Worm (Caenorhabditis elegans) whole organism, L2 larva: ENCODE results near the gene Y50E8A.5.
"Not testable (repeated sequence)": the region's sequence is repeated elsewhere in the genome, so short reads cannot be mapped to it uniquely, and the experiment has no call there.

Experiments used
- C34F6.9 ChIP-seq: fragments of 150-350 bp; optimal IDR thresholded peaks from 2 replicates; lab custom pipeline; 2014; ENCODE audit warnings: missing biosample characterization, missing genetic modification characterization
- R02D3.7 ChIP-seq: fragments of 150-350 bp; optimal IDR thresholded peaks from 2 replicates; lab custom pipeline; 2014; ENCODE audit warnings: missing biosample characterization, missing genetic modification characterization
- ZK546.5 ChIP-seq: sonication (generic microtip); optimal IDR thresholded peaks from 2 replicates; lab custom pipeline; 2017; ENCODE audit warnings: missing biosample characterization, missing genetic modification characterization
- alr-1 ChIP-seq: fragments of 150-350 bp; optimal IDR thresholded peaks from 2 replicates; lab custom pipeline; 2014; ENCODE audit warnings: missing biosample characterization, missing genetic modification characterization
- aly-2 ChIP-seq: fragments of 150-350 bp; optimal IDR thresholded peaks from 2 replicates; lab custom pipeline; 2014; ENCODE audit warnings: missing biosample characterization, missing genetic modification characterization
- ama-1 ChIP-seq: fragments of 150-350 bp; optimal IDR thresholded peaks from 2 replicates; lab custom pipeline; 2018; ENCODE audit warnings: inconsistent platforms
- blmp-1 ChIP-seq: sonication (generic microtip); optimal IDR thresholded peaks from 2 replicates; lab custom pipeline; 2017; ENCODE audit warnings: missing genetic modification characterization, mild to moderate bottlenecking, missing compliant biosample characterization, antibody characterized with exemption, moderate library complexity; ENCODE audit not compliant: insufficient read depth
- ceh-16 ChIP-seq: fragments of 150-350 bp; optimal IDR thresholded peaks from 2 replicates; lab custom pipeline; 2014; ENCODE audit warnings: missing biosample characterization, missing genetic modification characterization
- ceh-82 ChIP-seq: fragments of 150-350 bp; optimal IDR thresholded peaks from 2 replicates; lab custom pipeline; 2014; ENCODE audit warnings: missing biosample characterization, missing genetic modification characterization
- egl-27 ChIP-seq: sonication (generic microtip); optimal IDR thresholded peaks from 3 replicates; lab custom pipeline; 2017; ENCODE audit warnings: missing biosample characterization, missing genetic modification reagents, missing genetic modification characterization
- elt-3 ChIP-seq: sonication (generic microtip); optimal IDR thresholded peaks from 2 replicates; lab custom pipeline; 2017; ENCODE audit warnings: missing biosample characterization, missing genetic modification characterization
- fos-1 ChIP-seq: fragments of 150-350 bp; optimal IDR thresholded peaks from 2 replicates; lab custom pipeline; 2014; ENCODE audit warnings: missing biosample characterization, missing genetic modification characterization
- gmeb-1 ChIP-seq: fragments of 150-350 bp; optimal IDR thresholded peaks from 2 replicates; lab custom pipeline; 2014; ENCODE audit warnings: missing biosample characterization, missing genetic modification characterization
- lin-13 ChIP-seq: fragments of 150-350 bp; optimal IDR thresholded peaks from 2 replicates; lab custom pipeline; 2014; ENCODE audit warnings: missing biosample characterization, missing genetic modification reagents, missing genetic modification characterization
- mab-5 ChIP-seq: fragments of 150-350 bp; optimal IDR thresholded peaks from 2 replicates; lab custom pipeline; 2014; ENCODE audit warnings: missing biosample characterization, missing genetic modification characterization
- mdl-1 ChIP-seq, 2 experiments: fragments of 150-350 bp in 1 of 2; sonication (generic microtip) in 1 of 2; optimal IDR thresholded peaks; 2 replicates each; lab custom pipeline; 2017; ENCODE audit warnings: missing biosample characterization in 2 of 2, missing genetic modification characterization in 2 of 2
- nhr-10 ChIP-seq: sonication (generic microtip); optimal IDR thresholded peaks from 2 replicates; lab custom pipeline; 2017; ENCODE audit warnings: missing biosample characterization, missing genetic modification characterization
- nhr-12 ChIP-seq: fragments of 150-350 bp; optimal IDR thresholded peaks from 2 replicates; lab custom pipeline; 2014; ENCODE audit warnings: missing biosample characterization, missing genetic modification characterization
- nhr-129 ChIP-seq: fragments of 150-350 bp; optimal IDR thresholded peaks from 2 replicates; lab custom pipeline; 2014; ENCODE audit warnings: missing biosample characterization, missing genetic modification characterization
- nhr-21 ChIP-seq: fragments of 150-350 bp; optimal IDR thresholded peaks from 2 replicates; lab custom pipeline; 2014; ENCODE audit warnings: missing biosample characterization, missing genetic modification characterization
- nhr-237 ChIP-seq: fragments of 150-350 bp; optimal IDR thresholded peaks from 2 replicates; lab custom pipeline; 2014; ENCODE audit warnings: missing biosample characterization, missing genetic modification characterization
- nhr-77 ChIP-seq: fragments of 150-350 bp; optimal IDR thresholded peaks from 2 replicates; lab custom pipeline; 2014; ENCODE audit warnings: missing biosample characterization, missing genetic modification characterization
- sem-4 ChIP-seq: fragments of 150-350 bp; optimal IDR thresholded peaks from 2 replicates; lab custom pipeline; 2014; ENCODE audit warnings: missing biosample characterization, missing genetic modification reagents, missing genetic modification characterization
- skn-1 ChIP-seq: sonication (generic microtip); optimal IDR thresholded peaks from 2 replicates; lab custom pipeline; 2017; ENCODE audit warnings: missing biosample characterization, missing genetic modification characterization
- sma-3 ChIP-seq: sonication (generic microtip); optimal IDR thresholded peaks from 2 replicates; lab custom pipeline; 2016; ENCODE audit warnings: missing genetic modification reagents, missing genetic modification characterization, missing compliant biosample characterization
- sma-9 ChIP-seq, 2 experiments: fragments of 150-350 bp in 1 of 2; sonication (generic microtip) in 1 of 2; optimal IDR thresholded peaks; 2 replicates each; lab custom pipeline; 2014 to 2016; ENCODE audit warnings: missing genetic modification characterization in 2 of 2, mild to moderate bottlenecking in 1 of 2, missing biosample characterization in 1 of 2, missing compliant biosample characterization in 1 of 2, missing genetic modification reagents in 1 of 2, moderate library complexity in 1 of 2
- snpc-4 ChIP-seq: fragments of 150-350 bp; optimal IDR thresholded peaks from 2 replicates; lab custom pipeline; 2014; ENCODE audit warnings: missing biosample characterization, missing genetic modification characterization
- unc-55 ChIP-seq: fragments of 150-350 bp; sonication (generic microtip); optimal IDR thresholded peaks from 3 replicates; lab custom pipeline; 2014; ENCODE audit warnings: missing biosample characterization, missing genetic modification reagents, missing genetic modification characterization
- unc-62 ChIP-seq: fragments of 150-350 bp; optimal IDR thresholded peaks from 2 replicates; lab custom pipeline; 2014; ENCODE audit warnings: missing biosample characterization, missing genetic modification reagents, missing genetic modification characterization
- zag-1 ChIP-seq: fragments of 150-350 bp; optimal IDR thresholded peaks from 2 replicates; lab custom pipeline; 2014; ENCODE audit warnings: missing biosample characterization, missing genetic modification characterization
- ztf-4 ChIP-seq: fragments of 150-350 bp; optimal IDR thresholded peaks from 2 replicates; lab custom pipeline; 2014; ENCODE audit warnings: missing biosample characterization, missing genetic modification characterization

Y50E8A.5 gene

DNA sequence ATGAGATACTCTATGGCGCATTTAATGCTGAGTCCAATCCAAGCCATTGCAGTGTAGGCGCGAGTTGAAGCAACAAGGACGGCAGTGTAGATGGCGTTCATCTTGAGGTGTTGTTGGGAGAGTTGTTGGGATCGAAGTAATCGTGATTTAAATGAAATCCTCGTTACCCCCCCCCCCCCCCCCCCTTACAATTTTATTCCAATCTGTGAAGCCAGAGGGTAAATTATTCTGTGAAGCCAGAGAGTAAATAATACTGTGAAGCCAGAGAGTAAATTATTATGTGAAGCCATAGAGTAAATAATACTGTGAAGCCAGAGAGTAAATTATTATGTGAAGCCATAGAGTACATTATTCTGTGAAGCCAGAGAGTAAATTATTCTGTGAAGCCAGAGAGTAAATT is 13.6 kb upstream of the Y50E8A.5 start, which contains the start of gene nspa-10:
Gene nspa-10 (minus strand): TSS at position 101 of the 400 bp plus-strand sequence.
- not testable (repeated sequence) for TF ChIP-seq mab-5; blmp-1 (tag; lab: Kevin White, UChicago); sma-9 (GFP tag; optimal IDR thresholded peaks at IDR 0.05; lab: Kevin White, UChicago); sma-9 (tag; optimal IDR thresholded peaks at IDR 0.05; lab: Kevin White, UChicago)

DNA sequence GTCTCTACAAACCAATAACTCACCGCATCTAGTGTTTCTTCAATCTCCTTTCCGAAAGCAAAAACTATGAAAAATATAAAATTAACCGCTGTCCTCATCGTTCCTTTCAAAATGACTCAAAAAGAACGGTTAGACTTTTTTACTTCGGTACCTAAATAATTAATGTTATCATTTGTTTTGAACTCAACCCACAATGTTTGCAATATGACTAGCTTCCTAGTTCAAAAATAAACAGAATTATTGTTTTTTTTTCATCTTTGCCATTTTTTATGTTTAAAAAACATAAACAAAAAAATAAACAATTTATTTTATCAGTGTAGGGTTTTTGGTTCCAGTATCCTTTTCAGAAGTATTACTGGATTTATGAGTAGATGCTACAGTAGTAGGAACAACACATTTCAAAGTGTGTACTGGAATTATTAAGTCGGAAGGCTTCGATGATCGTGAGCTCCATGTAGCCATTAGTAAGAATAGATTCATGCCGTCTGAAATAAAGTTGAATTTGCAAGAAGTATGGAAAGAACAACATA is 11.9 kb upstream of the Y50E8A.5 start, which contains the start of the genes lipl-8 and Y50E8A.22:
Gene lipl-8 (minus strand): TSS at position 101 of the 530 bp plus-strand sequence.
Gene Y50E8A.22 (minus strand): TSS at position 480 of the 530 bp plus-strand sequence.
- TF ChIP-seq nhr-12 (tag; lab: Kevin White, UChicago) (no peak), zag-1 (tag; lab: Kevin White, UChicago) (no peak), mdl-1 (tag; optimal IDR thresholded peaks at IDR 0.05; lab: Kevin White, UChicago) (no peak), nhr-237 (tag; lab: Kevin White, UChicago) (no peak), skn-1 (tag; lab: Kevin White, UChicago) (no peak), ama-1 (lab: Kevin White, UChicago) (no peak), mab-5 (no peak), alr-1 (tag; lab: Kevin White, UChicago) (no peak), fos-1 (tag; lab: Kevin White, UChicago) (no peak), elt-3 (tag; lab: Kevin White, UChicago) (no peak), blmp-1 (tag; lab: Kevin White, UChicago) (no peak)

ce11 chrV:14746975-14747374 is 10.2 kb upstream of the Y50E8A.5 start:
- TF ChIP-seq ceh-82 (tag; lab: Kevin White, UChicago), result no peak

DNA sequence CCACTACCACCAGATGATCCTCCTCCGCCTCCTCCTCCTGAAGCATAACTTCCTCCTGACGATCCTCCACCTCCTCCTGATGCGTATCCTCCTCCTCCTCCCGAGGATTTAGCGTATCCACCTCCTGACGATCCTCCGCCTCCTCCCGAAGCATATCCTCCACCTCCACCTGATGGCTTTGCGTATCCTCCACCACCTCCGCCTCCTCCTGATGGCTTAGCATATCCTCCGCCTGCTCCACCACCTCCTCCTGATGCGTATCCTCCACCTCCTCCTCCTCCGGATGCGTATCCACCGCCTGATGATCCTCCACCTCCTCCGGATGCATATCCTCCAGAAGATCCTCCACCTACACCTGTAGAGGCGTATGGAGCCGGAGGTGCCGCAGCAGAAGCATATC is 8.1 kb upstream of the Y50E8A.5 start:
- no peak for TF ChIP-seq mab-5
- no peak for TF ChIP-seq skn-1 (tag; lab: Kevin White, UChicago)
- no peak for TF ChIP-seq sma-3 (GFP tag; lab: Kevin White, UChicago)
- TF ChIP-seq C34F6.9 (tag; lab: Kevin White, UChicago), result no peak
- no peak for TF ChIP-seq sma-9 (GFP tag; optimal IDR thresholded peaks at IDR 0.05; lab: Kevin White, UChicago)
- no peak for TF ChIP-seq sma-9 (tag; optimal IDR thresholded peaks at IDR 0.05; lab: Kevin White, UChicago)
- no peak for TF ChIP-seq ZK546.5 (tag; lab: Kevin White, UChicago)
- no peak for TF ChIP-seq egl-27
- no peak for TF ChIP-seq lin-13 (GFP tag; lab: Kevin White, UChicago)
- no peak for TF ChIP-seq nhr-129
- TF ChIP-seq snpc-4 (tag; lab: Kevin White, UChicago), result no peak
- TF ChIP-seq nhr-237 (tag; lab: Kevin White, UChicago), result no peak
- no peak for TF ChIP-seq ztf-4
- TF ChIP-seq ceh-16 (tag; lab: Kevin White, UChicago), result no peak
- no peak for TF ChIP-seq unc-62 (GFP tag; lab: Kevin White, UChicago)
- no peak for TF ChIP-seq nhr-10 (tag; lab: Kevin White, UChicago)
- TF ChIP-seq fos-1 (tag; lab: Kevin White, UChicago), result no peak
- no peak for TF ChIP-seq unc-55

DNA sequence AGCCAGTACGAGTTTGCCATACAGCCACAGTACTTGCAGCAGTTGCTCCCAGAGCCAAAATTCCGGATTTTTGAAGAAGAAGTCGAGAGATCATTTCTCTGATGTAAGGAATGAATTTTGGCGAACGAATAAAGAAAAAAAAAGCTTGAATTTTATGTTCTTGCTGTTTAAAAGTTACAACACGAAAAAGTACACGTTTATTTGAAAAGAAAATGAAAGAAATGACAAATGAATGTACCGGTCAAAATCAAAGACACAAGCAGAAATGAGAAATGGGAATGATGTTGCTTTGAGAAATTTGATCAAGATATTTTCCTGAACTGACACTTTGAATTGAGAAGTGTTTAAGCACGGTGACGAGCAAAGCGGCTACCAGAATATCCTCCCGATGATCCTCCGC is 4.5 kb upstream of the Y50E8A.5 start, which contains the start of gene Y50E8A.6:
Gene Y50E8A.6 (minus strand): TSS at position 101 of the 400 bp plus-strand sequence.
- TF ChIP-seq nhr-12 (tag; lab: Kevin White, UChicago) (no peak), nhr-77 (tag; lab: Kevin White, UChicago) (no peak), aly-2 (tag; lab: Kevin White, UChicago) (no peak), R02D3.7 (tag; lab: Kevin White, UChicago) (no peak), egl-27 (no peak), nhr-21 (tag; lab: Kevin White, UChicago) (no peak)

DNA sequence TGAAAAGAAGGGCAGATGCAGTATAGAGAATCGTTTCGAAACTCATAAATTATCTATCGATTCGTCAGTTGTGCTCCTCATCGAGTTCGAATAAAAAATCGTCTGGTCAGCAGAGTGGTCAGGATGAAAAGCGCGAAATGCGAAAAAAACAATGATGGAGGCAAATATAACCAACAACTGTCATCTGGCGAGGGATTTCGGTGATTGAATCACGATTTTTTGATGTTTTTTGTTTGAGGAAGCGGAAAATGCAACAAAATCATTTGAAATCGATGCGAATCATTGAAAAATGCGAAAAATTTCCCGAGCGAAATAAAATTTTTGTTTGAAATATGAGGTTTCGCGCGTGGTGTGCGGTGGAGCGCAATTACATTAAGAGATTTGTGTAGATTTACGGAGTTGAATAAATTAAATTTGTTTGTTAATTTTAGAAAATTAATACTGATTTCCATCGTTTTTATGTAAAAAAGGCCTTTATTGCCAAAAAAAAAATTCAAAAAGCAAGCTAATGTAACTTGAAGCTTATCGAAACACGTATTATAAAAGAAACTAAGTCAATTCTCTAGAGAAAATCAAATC is 2.5 kb downstream of the Y50E8A.5 start, which contains the start of gene unc-61:
Gene unc-61 (minus strand): TSS at position 51 of the 579 bp plus-strand sequence.
- peak; percentile 83 for TF ChIP-seq gmeb-1 (tag; lab: Kevin White, UChicago)
- TF ChIP-seq R02D3.7 (tag; lab: Kevin White, UChicago), result peak; percentile 65
- TF ChIP-seq unc-55, result peak; percentile 60
- no peak for TF ChIP-seq skn-1 (tag; lab: Kevin White, UChicago)
- peak; percentile 7 for TF ChIP-seq nhr-129
- TF ChIP-seq C34F6.9 (tag; lab: Kevin White, UChicago), result peak; percentile 48
- no peak for TF ChIP-seq nhr-21 (tag; lab: Kevin White, UChicago)
- no peak for TF ChIP-seq ztf-4
- no peak for TF ChIP-seq sem-4 (tag; lab: Kevin White, UChicago)
